Worm (Caenorhabditis elegans): ENCODE results near the gene scl-19.

scl-19 gene

ce11 chrV:18724076-18724475 lies 7.7 kb upstream of the scl-19 start:
- TF ChIP-seq ztf-29 (GFP tag; IDR thresholded peaks at IDR 0.05) (no peak), med-1 (GFP tag; optimal IDR thresholded peaks at IDR 0.05; ENCODE audit: insufficient read depth) (no peak), T22C8.4 (GFP tag; IDR thresholded peaks at IDR 0.05) (no peak), ztf-23 (GFP tag; IDR thresholded peaks at IDR 0.05) (no peak), tab-1 (GFP tag; IDR thresholded peaks at IDR 0.05) (no peak), ref-1 (GFP tag; conservative IDR thresholded peaks at IDR 0.05) (no peak)

ce11 chrV:18725858-18726257 lies 5.9 kb upstream of the scl-19 start:
- TF ChIP-seq tab-1 (GFP tag; IDR thresholded peaks at IDR 0.05) = no peak
- TF ChIP-seq ztf-29 (GFP tag; IDR thresholded peaks at IDR 0.05) = no peak
- no peak for TF ChIP-seq ztf-23 (GFP tag; IDR thresholded peaks at IDR 0.05)
- TF ChIP-seq T22C8.4 (GFP tag; IDR thresholded peaks at IDR 0.05) = no peak

- no peak for TF ChIP-seq klf-2 (GFP tag; conservative IDR thresholded peaks at IDR 0.05)
- TF ChIP-seq ztf-29 (GFP tag; IDR thresholded peaks at IDR 0.05) = no peak
- TF ChIP-seq flt-1 (GFP tag; IDR thresholded peaks at IDR 0.05) = no peak
- TF ChIP-seq cog-1 (tag; optimal IDR thresholded peaks at IDR 0.05) = no peak
- TF ChIP-seq tab-1 (GFP tag; IDR thresholded peaks at IDR 0.05) = no peak
- no peak for TF ChIP-seq med-1 (GFP tag; optimal IDR thresholded peaks at IDR 0.05; ENCODE audit: insufficient read depth)
- no peak for TF ChIP-seq T22C8.4 (GFP tag; IDR thresholded peaks at IDR 0.05)
- TF ChIP-seq ztf-23 (GFP tag; IDR thresholded peaks at IDR 0.05) = no peak
- TF ChIP-seq ref-1 (GFP tag; conservative IDR thresholded peaks at IDR 0.05) = no peak
Observed at ce11 chrV:18729324-18729924, 2.4 kb upstream of the scl-19 start, which contains the start of gene asp-19. asp-19 (minus strand) TSS chrV:18729374.

ce11 chrV:18733942-18734341 lies 2.2 kb downstream of the scl-19 start:
- no peak for TF ChIP-seq flt-1 (GFP tag; IDR thresholded peaks at IDR 0.05)
- no peak for TF ChIP-seq T22C8.4 (GFP tag; IDR thresholded peaks at IDR 0.05)
- no peak for TF ChIP-seq med-1 (GFP tag; optimal IDR thresholded peaks at IDR 0.05; ENCODE audit: insufficient read depth)
- TF ChIP-seq ztf-23 (GFP tag; IDR thresholded peaks at IDR 0.05) = no peak
- TF ChIP-seq klf-2 (GFP tag; conservative IDR thresholded peaks at IDR 0.05) = no peak
- TF ChIP-seq ref-1 (GFP tag; conservative IDR thresholded peaks at IDR 0.05) = no peak

ce11 chrV:18734381-18734780 lies 2.6 kb downstream of the scl-19 start, which contains the start of gene scl-20:
scl-20 (minus strand) TSS chrV:18734481.
- no peak for TF ChIP-seq ztf-23 (GFP tag; IDR thresholded peaks at IDR 0.05)
- no peak for TF ChIP-seq cog-1 (tag; optimal IDR thresholded peaks at IDR 0.05)
- TF ChIP-seq ref-1 (GFP tag; conservative IDR thresholded peaks at IDR 0.05) = no peak
- no peak for TF ChIP-seq ztf-29 (GFP tag; IDR thresholded peaks at IDR 0.05)
- TF ChIP-seq klf-2 (GFP tag; conservative IDR thresholded peaks at IDR 0.05) = no peak
- no peak for TF ChIP-seq med-1 (GFP tag; optimal IDR thresholded peaks at IDR 0.05; ENCODE audit: insufficient read depth)
- no peak for TF ChIP-seq tab-1 (GFP tag; IDR thresholded peaks at IDR 0.05)
- no peak for TF ChIP-seq T22C8.4 (GFP tag; IDR thresholded peaks at IDR 0.05)
- no peak for TF ChIP-seq flt-1 (GFP tag; IDR thresholded peaks at IDR 0.05)

ce11 chrV:18737646-18738045 lies 5.9 kb downstream of the scl-19 start:
- TF ChIP-seq klf-2 (GFP tag; conservative IDR thresholded peaks at IDR 0.05) (no peak), flt-1 (GFP tag; IDR thresholded peaks at IDR 0.05) (no peak), tab-1 (GFP tag; IDR thresholded peaks at IDR 0.05) (no peak), ref-1 (GFP tag; conservative IDR thresholded peaks at IDR 0.05) (no peak), cog-1 (tag; optimal IDR thresholded peaks at IDR 0.05) (no peak), ztf-29 (GFP tag; IDR thresholded peaks at IDR 0.05) (no peak), ztf-23 (GFP tag; IDR thresholded peaks at IDR 0.05) (no peak), med-1 (GFP tag; optimal IDR thresholded peaks at IDR 0.05; ENCODE audit: insufficient read depth) (no peak), T22C8.4 (GFP tag; IDR thresholded peaks at IDR 0.05) (no peak)

- no peak for TF ChIP-seq cog-1 (tag; optimal IDR thresholded peaks at IDR 0.05)
- no peak for TF ChIP-seq ref-1 (GFP tag; conservative IDR thresholded peaks at IDR 0.05)
- no peak for TF ChIP-seq tab-1 (GFP tag; IDR thresholded peaks at IDR 0.05)
- no peak for TF ChIP-seq T22C8.4 (GFP tag; IDR thresholded peaks at IDR 0.05)
- no peak for TF ChIP-seq med-1 (GFP tag; optimal IDR thresholded peaks at IDR 0.05; ENCODE audit: insufficient read depth)
- no peak for TF ChIP-seq ztf-29 (GFP tag; IDR thresholded peaks at IDR 0.05)
- TF ChIP-seq klf-2 (GFP tag; conservative IDR thresholded peaks at IDR 0.05) = no peak
- TF ChIP-seq ztf-23 (GFP tag; IDR thresholded peaks at IDR 0.05) = no peak
- no peak for TF ChIP-seq flt-1 (GFP tag; IDR thresholded peaks at IDR 0.05)
Observed at ce11 chrV:18742108-18742507, 10.3 kb downstream of the scl-19 start, which contains the start of gene clec-250. clec-250 (minus strand) TSS chrV:18742208.

- TF ChIP-seq ztf-23 (GFP tag; IDR thresholded peaks at IDR 0.05) (no peak), med-1 (GFP tag; optimal IDR thresholded peaks at IDR 0.05; ENCODE audit: insufficient read depth) (no peak), klf-2 (GFP tag; conservative IDR thresholded peaks at IDR 0.05) (no peak), T22C8.4 (GFP tag; IDR thresholded peaks at IDR 0.05) (no peak), tab-1 (GFP tag; IDR thresholded peaks at IDR 0.05) (no peak), cog-1 (tag; optimal IDR thresholded peaks at IDR 0.05) (no peak), ztf-29 (GFP tag; IDR thresholded peaks at IDR 0.05) (no peak), flt-1 (GFP tag; IDR thresholded peaks at IDR 0.05) (no peak), ref-1 (GFP tag; conservative IDR thresholded peaks at IDR 0.05) (no peak)
Observed at ce11 chrV:18746937-18747660, 15.3 kb downstream of the scl-19 start, which contains the start of gene clec-251. clec-251 (minus strand) TSS chrV:18746987.

ce11 chrV:18748726-18749125 lies 16.9 kb downstream of the scl-19 start, which contains the start of gene clec-252:
clec-252 (minus strand) TSS chrV:18748826.
- TF ChIP-seq klf-2 (GFP tag; conservative IDR thresholded peaks at IDR 0.05) (no peak), tab-1 (GFP tag; IDR thresholded peaks at IDR 0.05) (no peak), flt-1 (GFP tag; IDR thresholded peaks at IDR 0.05) (no peak), med-1 (GFP tag; optimal IDR thresholded peaks at IDR 0.05; ENCODE audit: insufficient read depth) (no peak), T22C8.4 (GFP tag; IDR thresholded peaks at IDR 0.05) (no peak), ztf-23 (GFP tag; IDR thresholded peaks at IDR 0.05) (no peak), ref-1 (GFP tag; conservative IDR thresholded peaks at IDR 0.05) (no peak), ztf-29 (GFP tag; IDR thresholded peaks at IDR 0.05) (no peak), cog-1 (tag; optimal IDR thresholded peaks at IDR 0.05) (no peak)
